Fruit fly (Drosophila melanogaster) whole organism: ENCODE measurements around the gene eIF1.

ENCODE experiments used
- Dll ChIP-seq: fragments of >200 bp; optimal IDR thresholded peaks from 2 replicates; lab custom pipeline; 2017
- EcR ChIP-seq, 2 experiments: fragments of >200 bp; optimal IDR thresholded peaks; 2 replicates each; lab custom pipeline; 2017; ENCODE audit warnings: missing biosample characterization in 2 of 2, missing genetic modification characterization in 2 of 2, missing genetic modification reagents in 2 of 2
- psq ChIP-seq: fragments of >200 bp; optimal IDR thresholded peaks from 2 replicates; lab custom pipeline; 2017

DNA sequence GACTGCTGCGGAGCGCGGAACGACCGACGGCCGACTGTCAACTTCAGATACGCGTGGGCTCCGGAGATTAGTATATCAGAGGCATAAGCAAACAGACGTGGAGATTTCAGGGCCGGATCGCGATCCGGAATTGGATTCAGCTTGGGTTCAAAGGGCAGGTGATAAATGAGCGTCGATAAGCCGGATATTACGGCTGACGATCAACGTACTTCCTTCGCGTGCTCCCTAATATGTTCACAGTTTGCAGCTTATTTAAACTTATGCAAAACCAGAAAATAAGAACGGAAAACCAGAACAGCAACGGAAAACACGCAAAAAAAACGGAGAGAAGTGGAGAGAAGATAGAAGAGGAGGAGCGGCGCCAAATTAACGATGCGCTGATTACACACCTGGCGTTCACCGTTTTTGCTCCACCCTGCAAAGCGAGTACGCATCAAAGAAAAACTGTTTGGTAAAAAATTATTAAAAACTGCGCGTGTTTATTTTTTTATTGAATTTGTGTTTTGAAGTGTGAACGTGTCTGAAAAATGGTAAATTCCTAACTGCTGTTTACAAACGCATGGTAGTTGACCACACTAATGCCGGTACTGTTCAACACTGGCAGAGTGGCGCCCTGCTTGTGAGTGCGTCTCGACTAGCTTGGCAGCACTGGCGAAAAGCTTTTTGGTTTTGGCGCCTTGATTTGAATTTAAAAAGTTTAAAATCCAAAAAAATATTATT is 16.1 kb downstream of the eIF1 start, which contains the start of gene CG17746:
- TF ChIP-seq psq (no peak), EcR (GFP tag; optimal IDR thresholded peaks at IDR 0.05; lab: Kevin White, UChicago) (no peak), Dll (lab: Kevin White, UChicago) (no peak)
